Worm (Caenorhabditis elegans): Measurements from ENCODE around the gene T07D4.5.

DNA sequence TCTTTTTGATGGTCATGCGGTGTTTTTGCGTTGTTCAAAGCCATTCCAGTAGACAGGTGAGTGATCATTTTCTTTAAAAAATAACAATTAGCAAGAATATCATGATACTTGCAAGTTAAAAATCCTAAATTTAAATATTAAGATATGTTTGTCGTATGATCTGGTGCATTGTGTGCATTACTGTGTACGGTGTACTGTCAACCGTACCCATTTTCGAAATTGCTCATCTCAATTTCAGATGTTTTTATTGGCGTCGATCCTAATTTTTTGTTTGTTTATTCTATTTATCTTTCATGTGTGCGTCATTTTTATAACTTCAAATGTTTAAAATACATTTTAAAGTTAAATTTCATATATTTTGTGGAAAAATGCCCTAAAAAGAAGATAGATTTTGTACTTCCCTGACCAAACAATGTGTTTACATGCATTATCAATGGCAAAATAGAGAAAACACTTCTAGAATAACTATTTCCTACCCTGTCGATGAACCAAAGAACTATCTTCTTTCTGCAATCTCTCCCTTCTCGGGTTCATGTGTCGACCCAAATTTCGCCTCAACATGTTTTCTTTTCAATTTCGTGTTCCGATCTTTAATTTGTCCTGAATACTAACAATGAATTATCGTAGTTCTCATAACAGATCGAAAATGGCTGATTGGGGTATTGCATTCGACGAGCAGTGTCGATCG lies at the start of gene T07D4.5, which contains the start of gene ddx-19:
- no peak for TF ChIP-seq B0035.1 (tag; optimal IDR thresholded peaks at IDR 0.05)
- no peak for TF ChIP-seq lin-54 (GFP tag; optimal IDR thresholded peaks at IDR 0.05)
- TF ChIP-seq pha-4 (tag; optimal IDR thresholded peaks at IDR 0.05): no peak
- no peak for TF ChIP-seq ztf-28 (GFP tag; IDR thresholded peaks at IDR 0.05)
- no peak for TF ChIP-seq K11D2.4 (GFP tag; IDR thresholded peaks at IDR 0.05)
- TF ChIP-seq hsf-1 (GFP tag; IDR thresholded peaks at IDR 0.05): no peak

Data from whole organism, young adult.